Fruit fly (Drosophila melanogaster) whole organism, adult: ENCODE results near the gene Nulp1.

Source experiments
- CG1620 ChIP-seq: fragments of 200-800 bp; sonication (Bioruptor generic); optimal IDR thresholded peaks from 2 replicates; lab custom pipeline; 2016; ENCODE audit warnings: missing biosample characterization, missing genetic modification characterization
- Hr96 ChIP-seq: fragments of 200-800 bp; sonication (Bioruptor generic); optimal IDR thresholded peaks from 2 replicates; lab custom pipeline; 2016; ENCODE audit warnings: missing biosample characterization, missing genetic modification characterization
- bab1 ChIP-seq: fragments of 200-800 bp; sonication (Bioruptor generic); optimal IDR thresholded peaks from 3 replicates; lab custom pipeline; 2019; ENCODE audit warnings: missing biosample characterization, mild to moderate bottlenecking, missing genetic modification characterization, moderate library complexity

DNA sequence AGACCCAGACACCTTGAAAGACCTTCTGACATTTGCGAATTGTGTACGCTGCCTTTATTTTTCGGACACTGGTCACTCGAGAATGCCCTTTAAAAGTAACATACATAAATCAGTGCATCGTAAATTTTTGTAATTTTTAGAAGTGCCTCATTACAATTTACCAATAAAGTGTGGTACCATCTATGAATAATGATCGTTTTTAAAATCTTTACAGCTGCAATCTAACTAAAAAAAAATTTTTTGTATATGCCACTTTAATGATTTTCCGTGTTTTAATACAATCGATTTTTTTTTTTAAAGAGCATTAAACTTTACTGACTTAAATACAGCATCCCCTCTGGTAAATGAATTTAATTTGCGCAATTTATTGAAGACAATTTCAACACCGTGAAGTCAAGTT lies 46.9 kb downstream of the Nulp1 start:
- TF ChIP-seq bab1: no peak
- TF ChIP-seq Hr96 (GFP tag; lab: Kevin White, UChicago): no peak
- no peak for TF ChIP-seq CG1620 (GFP tag; lab: Kevin White, UChicago)
